Worm (Caenorhabditis elegans) whole organism, L2 larva: ENCODE measurements around the gene C27D9.1.

Experiments used
- Y55F3AM.14 ChIP-seq: fragments of 200-800 bp; sonication (Bioruptor generic); optimal IDR thresholded peaks from 2 replicates; lab custom pipeline; 2018; ENCODE audit warnings: mild to moderate bottlenecking, missing genetic modification characterization, missing compliant biosample characterization
- ZK546.5 ChIP-seq: sonication (generic microtip); optimal IDR thresholded peaks from 2 replicates; lab custom pipeline; 2017; ENCODE audit warnings: missing biosample characterization, missing genetic modification characterization
- aly-2 ChIP-seq: fragments of 150-350 bp; optimal IDR thresholded peaks from 2 replicates; lab custom pipeline; 2014; ENCODE audit warnings: missing biosample characterization, missing genetic modification characterization
- blmp-1 ChIP-seq: sonication (generic microtip); optimal IDR thresholded peaks from 2 replicates; lab custom pipeline; 2017; ENCODE audit warnings: missing genetic modification characterization, mild to moderate bottlenecking, missing compliant biosample characterization, antibody characterized with exemption, moderate library complexity; ENCODE audit not compliant: insufficient read depth
- ceh-16 ChIP-seq: fragments of 150-350 bp; optimal IDR thresholded peaks from 2 replicates; lab custom pipeline; 2014; ENCODE audit warnings: missing biosample characterization, missing genetic modification characterization
- crh-2 ChIP-seq: sonication (generic microtip); optimal IDR thresholded peaks from 2 replicates; lab custom pipeline; 2017; ENCODE audit warnings: missing biosample characterization, missing genetic modification characterization
- egl-27 ChIP-seq: sonication (generic microtip); optimal IDR thresholded peaks from 3 replicates; lab custom pipeline; 2017; ENCODE audit warnings: missing biosample characterization, missing genetic modification reagents, missing genetic modification characterization
- elt-1 ChIP-seq: fragments of 150-350 bp; optimal IDR thresholded peaks from 2 replicates; lab custom pipeline; 2014; ENCODE audit warnings: missing biosample characterization, missing genetic modification characterization
- fos-1 ChIP-seq: fragments of 150-350 bp; optimal IDR thresholded peaks from 2 replicates; lab custom pipeline; 2014; ENCODE audit warnings: missing biosample characterization, missing genetic modification characterization
- gmeb-1 ChIP-seq: fragments of 150-350 bp; optimal IDR thresholded peaks from 2 replicates; lab custom pipeline; 2014; ENCODE audit warnings: missing biosample characterization, missing genetic modification characterization
- lin-11 ChIP-seq: fragments of 150-350 bp; sonication (generic microtip); optimal IDR thresholded peaks from 2 replicates; lab custom pipeline; 2014; ENCODE audit warnings: missing biosample characterization, missing genetic modification characterization, inconsistent platforms, mixed read lengths
- lin-13 ChIP-seq: fragments of 150-350 bp; optimal IDR thresholded peaks from 2 replicates; lab custom pipeline; 2014; ENCODE audit warnings: missing biosample characterization, missing genetic modification reagents, missing genetic modification characterization
- lsy-2 ChIP-seq, 2 experiments: fragments of 150-350 bp in 1 of 2; sonication (generic microtip) in 1 of 2; optimal IDR thresholded peaks; 2 replicates each; lab custom pipeline; 2014 to 2017; ENCODE audit warnings: missing biosample characterization in 2 of 2, missing genetic modification characterization in 2 of 2
- mbf-1 ChIP-seq: sonication (generic microtip); optimal IDR thresholded peaks from 2 replicates; lab custom pipeline; 2017; ENCODE audit warnings: missing biosample characterization, missing genetic modification characterization
- nhr-11 ChIP-seq: fragments of 150-350 bp; optimal IDR thresholded peaks from 2 replicates; lab custom pipeline; 2014; ENCODE audit warnings: missing biosample characterization, missing genetic modification characterization
- nhr-129 ChIP-seq: fragments of 150-350 bp; optimal IDR thresholded peaks from 2 replicates; lab custom pipeline; 2014; ENCODE audit warnings: missing biosample characterization, missing genetic modification characterization
- nhr-21 ChIP-seq: fragments of 150-350 bp; optimal IDR thresholded peaks from 2 replicates; lab custom pipeline; 2014; ENCODE audit warnings: missing biosample characterization, missing genetic modification characterization
- nhr-25 ChIP-seq: fragments of 150-350 bp; sonication (generic microtip); optimal IDR thresholded peaks from 3 replicates; lab custom pipeline; 2014; ENCODE audit warnings: missing biosample characterization, missing genetic modification characterization
- nhr-77 ChIP-seq: fragments of 150-350 bp; optimal IDR thresholded peaks from 2 replicates; lab custom pipeline; 2014; ENCODE audit warnings: missing biosample characterization, missing genetic modification characterization
- peb-1 ChIP-seq: fragments of 150-350 bp; optimal IDR thresholded peaks from 2 replicates; lab custom pipeline; 2014; ENCODE audit warnings: missing biosample characterization, missing genetic modification characterization
- skn-1 ChIP-seq: sonication (generic microtip); optimal IDR thresholded peaks from 2 replicates; lab custom pipeline; 2017; ENCODE audit warnings: missing biosample characterization, missing genetic modification characterization
- sma-3 ChIP-seq: sonication (generic microtip); optimal IDR thresholded peaks from 2 replicates; lab custom pipeline; 2016; ENCODE audit warnings: missing genetic modification reagents, missing genetic modification characterization, missing compliant biosample characterization
- sma-9 ChIP-seq, 2 experiments: fragments of 150-350 bp in 1 of 2; sonication (generic microtip) in 1 of 2; optimal IDR thresholded peaks; 2 replicates each; lab custom pipeline; 2014 to 2016; ENCODE audit warnings: missing genetic modification characterization in 2 of 2, mild to moderate bottlenecking in 1 of 2, missing biosample characterization in 1 of 2, missing compliant biosample characterization in 1 of 2, missing genetic modification reagents in 1 of 2, moderate library complexity in 1 of 2
- unc-39 ChIP-seq: fragments of 150-350 bp; optimal IDR thresholded peaks from 2 replicates; lab custom pipeline; 2014; ENCODE audit warnings: missing biosample characterization, missing genetic modification characterization
- unc-55 ChIP-seq: fragments of 150-350 bp; sonication (generic microtip); optimal IDR thresholded peaks from 3 replicates; lab custom pipeline; 2014; ENCODE audit warnings: missing biosample characterization, missing genetic modification reagents, missing genetic modification characterization
- zag-1 ChIP-seq: fragments of 150-350 bp; optimal IDR thresholded peaks from 2 replicates; lab custom pipeline; 2014; ENCODE audit warnings: missing biosample characterization, missing genetic modification characterization
- ztf-11 ChIP-seq: sonication (generic microtip); optimal IDR thresholded peaks from 2 replicates; lab custom pipeline; 2017; ENCODE audit warnings: missing biosample characterization, missing genetic modification characterization

C27D9.1 gene

DNA sequence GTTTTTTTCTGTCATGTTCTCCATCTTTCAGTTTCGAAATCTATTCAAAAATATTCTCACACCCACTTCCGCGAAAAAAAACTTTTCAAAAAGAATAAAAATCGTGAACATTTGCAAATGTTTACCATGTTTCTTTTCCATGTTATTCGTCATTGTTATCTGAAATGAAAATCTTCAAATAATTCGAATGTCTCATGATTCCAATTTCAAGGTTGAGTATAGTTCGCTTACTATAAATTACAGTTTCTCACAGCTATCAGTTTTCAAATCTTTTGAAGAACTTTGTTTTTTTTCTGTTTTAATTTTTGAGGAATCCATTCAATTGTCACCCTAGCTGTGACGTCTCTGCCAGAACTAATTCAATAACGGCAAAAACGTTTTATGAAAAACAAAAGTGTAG lies 6.6 kb downstream of the C27D9.1 start:
- TF ChIP-seq nhr-25 (tag; lab: Kevin White, UChicago) (peak; percentile 79), crh-2 (tag; lab: Kevin White, UChicago) (peak; percentile 15), ceh-16 (tag; lab: Kevin White, UChicago) (peak; percentile 54), lsy-2 (tag; optimal IDR thresholded peaks at IDR 0.05; lab: Kevin White, UChicago) (no peak), ztf-11 (no peak)
- TF ChIP-seq, all 48 proteins: peak for 3

- no peak for TF ChIP-seq unc-39 (tag; lab: Kevin White, UChicago)
- no peak for TF ChIP-seq skn-1
- no peak for TF ChIP-seq gmeb-1
- TF ChIP-seq nhr-77 = no peak
- no peak for TF ChIP-seq lsy-2 (tag; optimal IDR thresholded peaks at IDR 0.05; lab: Kevin White, UChicago)
- peak; percentile 13 for TF ChIP-seq nhr-25 (tag; lab: Kevin White, UChicago)
- TF ChIP-seq Y55F3AM.14 (GFP tag; lab: Kevin White, UChicago) = no peak
- no peak for TF ChIP-seq zag-1 (tag; lab: Kevin White, UChicago)
- TF ChIP-seq sma-3 (GFP tag; lab: Kevin White, UChicago) = peak; percentile 3
- no peak for TF ChIP-seq aly-2
- no peak for TF ChIP-seq crh-2 (tag; lab: Kevin White, UChicago)
- TF ChIP-seq peb-1 (tag; lab: Kevin White, UChicago) = no peak
Measured at ce11 chrII:4761020-4761419, 7.8 kb downstream of the C27D9.1 start.

- TF ChIP-seq crh-2 (tag; lab: Kevin White, UChicago) (peak; percentile 41), sma-3 (GFP tag; lab: Kevin White, UChicago) (peak; percentile 33), lin-13 (GFP tag; lab: Kevin White, UChicago) (no peak), skn-1 (no peak), sma-9 (GFP tag; optimal IDR thresholded peaks at IDR 0.05; lab: Kevin White, UChicago) (peak; percentile 26), sma-9 (tag; optimal IDR thresholded peaks at IDR 0.05; lab: Kevin White, UChicago) (no peak), aly-2 (no peak)
Measured at ce11 chrII:4762574-4763285, 9.5 kb downstream of the C27D9.1 start, which contains the start of gene F26G1.2. Gene F26G1.2, plus strand, starts transcription at chrII:4763081.

ce11 chrII:4766284-4766683 lies 13.1 kb downstream of the C27D9.1 start, which contains the start of gene ttm-2:
Gene ttm-2, minus strand, starts transcription at chrII:4766384.
- TF ChIP-seq mbf-1 (tag; lab: Kevin White, UChicago) (no peak), skn-1 (no peak), Y55F3AM.14 (GFP tag; lab: Kevin White, UChicago) (no peak), nhr-77 (no peak), lsy-2 (tag; optimal IDR thresholded peaks at IDR 0.05; lab: Kevin White, UChicago) (no peak), nhr-129 (tag; lab: Kevin White, UChicago) (no peak), lin-11 (tag; lab: Kevin White, UChicago) (no peak), ZK546.5 (tag; lab: Kevin White, UChicago) (no peak), unc-39 (tag; lab: Kevin White, UChicago) (no peak)

- TF ChIP-seq nhr-77 (no peak), nhr-11 (tag; lab: Kevin White, UChicago) (no peak), nhr-25 (tag; lab: Kevin White, UChicago) (peak; percentile 33), fos-1 (tag; lab: Kevin White, UChicago) (no peak), unc-55 (GFP tag; lab: Kevin White, UChicago) (no peak), elt-1 (tag; lab: Kevin White, UChicago) (no peak), blmp-1 (no peak), sma-9 (GFP tag; optimal IDR thresholded peaks at IDR 0.05; lab: Kevin White, UChicago) (peak; percentile 26), sma-9 (tag; optimal IDR thresholded peaks at IDR 0.05; lab: Kevin White, UChicago) (no peak), ceh-16 (tag; lab: Kevin White, UChicago) (peak; percentile 71), egl-27 (tag; lab: Kevin White, UChicago) (no peak)
- TF ChIP-seq, all 48 proteins: peak for 3
Measured at ce11 chrII:4767612-4768011, 14.4 kb downstream of the C27D9.1 start.

ce11 chrII:4769096-4769495 lies 15.9 kb downstream of the C27D9.1 start:
- TF ChIP-seq ZK546.5 (tag; lab: Kevin White, UChicago) (no peak), ztf-11 (no peak), nhr-25 (tag; lab: Kevin White, UChicago) (peak; percentile 53), fos-1 (tag; lab: Kevin White, UChicago) (peak; percentile 5), sma-9 (GFP tag; optimal IDR thresholded peaks at IDR 0.05; lab: Kevin White, UChicago) (peak; percentile 2), sma-9 (tag; optimal IDR thresholded peaks at IDR 0.05; lab: Kevin White, UChicago) (no peak), nhr-21 (tag; lab: Kevin White, UChicago) (no peak), sma-3 (GFP tag; lab: Kevin White, UChicago) (peak; percentile 45)
